Fruit fly (Drosophila melanogaster) whole organism, embryonic: ENCODE measurements around the gene GNBP3.

ENCODE experiments used
- ATbp ChIP-seq: fragments of 200-800 bp; sonication (Bioruptor generic); optimal IDR thresholded peaks from 2 replicates; lab custom pipeline; 2017; ENCODE audit warnings: missing biosample characterization, mild to moderate bottlenecking, missing genetic modification characterization, missing genetic modification reagents
- B-H2 ChIP-seq: fragments of 200-800 bp; sonication (Bioruptor generic); optimal IDR thresholded peaks from 2 replicates; lab custom pipeline; 2018; ENCODE audit warnings: missing biosample characterization, mild to moderate bottlenecking, missing genetic modification characterization
- Bteb2 ChIP-seq: fragments of 200-800 bp; sonication (Bioruptor generic); optimal IDR thresholded peaks from 2 replicates; lab custom pipeline; 2016; ENCODE audit warnings: missing biosample characterization, missing genetic modification characterization
- CG10267 ChIP-seq: fragments of 200-800 bp; sonication (Bioruptor generic); optimal IDR thresholded peaks from 2 replicates; lab custom pipeline; 2018; ENCODE audit warnings: missing biosample characterization, mild to moderate bottlenecking, missing genetic modification characterization, moderate library complexity
- CG10543 ChIP-seq: fragments of 200-800 bp; sonication (Bioruptor generic); optimal IDR thresholded peaks from 3 replicates; lab custom pipeline; 2017; ENCODE audit warnings: missing biosample characterization, mild to moderate bottlenecking, missing genetic modification characterization, moderate library complexity
- CG11504 ChIP-seq: fragments of 200-800 bp; sonication (Bioruptor generic); optimal IDR thresholded peaks from 3 replicates; lab custom pipeline; 2019; ENCODE audit warnings: missing biosample characterization, mild to moderate bottlenecking, missing genetic modification characterization, moderate library complexity
- CG14050 ChIP-seq: fragments of 200-800 bp; sonication (Bioruptor generic); IDR thresholded peaks from 3 replicates; pipeline ENCODE4 v1.3.6; 2022; ENCODE audit warnings: missing biosample characterization, missing genetic modification characterization
- CG15601 ChIP-seq: fragments of 200-800 bp; sonication (Bioruptor generic); optimal IDR thresholded peaks from 3 replicates; lab custom pipeline; 2019; ENCODE audit warnings: missing biosample characterization, mild to moderate bottlenecking, missing genetic modification characterization, moderate library complexity
- CG17361 ChIP-seq: fragments of 200-800 bp; sonication (Bioruptor generic); IDR thresholded peaks from 3 replicates; pipeline ENCODE4 v1.3.6; 2022; ENCODE audit warnings: missing biosample characterization, missing genetic modification characterization
- CG17829 ChIP-seq: fragments of 200-800 bp; optimal IDR thresholded peaks from 2 replicates; lab custom pipeline; 2019; ENCODE audit warnings: missing biosample characterization, mild to moderate bottlenecking, missing genetic modification characterization, moderate library complexity
- CG2120 ChIP-seq: fragments of 200-800 bp; sonication (Bioruptor generic); optimal IDR thresholded peaks from 3 replicates; lab custom pipeline; 2016; ENCODE audit warnings: missing biosample characterization, missing genetic modification characterization
- CG2875 ChIP-seq: fragments of 200-800 bp; sonication (Bioruptor generic); optimal IDR thresholded peaks from 2 replicates; lab custom pipeline; 2017; ENCODE audit warnings: missing biosample characterization, mild to moderate bottlenecking, missing genetic modification characterization, missing genetic modification reagents
- CG30403 ChIP-seq: fragments of 200-800 bp; sonication (Bioruptor generic); optimal IDR thresholded peaks from 3 replicates; lab custom pipeline; 2016; ENCODE audit warnings: missing biosample characterization, missing genetic modification characterization
- CG5180 ChIP-seq: fragments of 200-800 bp; sonication (Bioruptor generic); optimal IDR thresholded peaks from 3 replicates; lab custom pipeline; 2017; ENCODE audit warnings: missing biosample characterization, missing genetic modification characterization, mild to moderate bottlenecking, moderate library complexity, missing genetic modification reagents
- CG7357 ChIP-seq: fragments of 200-800 bp; sonication (Bioruptor generic); IDR thresholded peaks from 3 replicates; pipeline ENCODE4 v1.3.6; 2022; ENCODE audit warnings: missing biosample characterization, missing genetic modification characterization
- CG8281 ChIP-seq: fragments of 200-800 bp; sonication (Bioruptor generic); optimal IDR thresholded peaks from 2 replicates; lab custom pipeline; 2018; ENCODE audit warnings: missing biosample characterization, mild to moderate bottlenecking, missing genetic modification characterization, moderate library complexity
- CHES-1-like ChIP-seq: fragments of 200-800 bp; sonication (Bioruptor generic); optimal IDR thresholded peaks from 2 replicates; lab custom pipeline; 2016; ENCODE audit warnings: missing biosample characterization, missing genetic modification characterization
- D19B ChIP-seq: fragments of 200-800 bp; sonication (Bioruptor generic); optimal IDR thresholded peaks from 2 replicates; lab custom pipeline; 2017; ENCODE audit warnings: missing biosample characterization, mild to moderate bottlenecking, missing genetic modification characterization
- Dad ChIP-seq: fragments of 200-800 bp; sonication (Bioruptor generic); optimal IDR thresholded peaks from 3 replicates; lab custom pipeline; 2016; ENCODE audit warnings: missing biosample characterization, missing genetic modification characterization
- Dll ChIP-seq: fragments of 200-800 bp; sonication (Bioruptor generic); IDR thresholded peaks from 4 replicates; pipeline ENCODE4 v1.3.6; 2022; ENCODE audit warnings: missing biosample characterization, missing genetic modification characterization; ENCODE audit not compliant: partially characterized antibody
- Doc3 ChIP-seq: fragments of 200-800 bp; sonication (Bioruptor generic); IDR thresholded peaks from 3 replicates; pipeline ENCODE4 v1.3.6; 2022; ENCODE audit warnings: missing biosample characterization, missing genetic modification characterization; ENCODE audit not compliant: partially characterized antibody
- Elba2 ChIP-seq: fragments of 200-800 bp; sonication (Bioruptor generic); optimal IDR thresholded peaks from 3 replicates; lab custom pipeline; 2016; ENCODE audit warnings: missing biosample characterization, missing genetic modification characterization
- HHEX ChIP-seq: fragments of 200-800 bp; sonication (Bioruptor generic); optimal IDR thresholded peaks from 3 replicates; lab custom pipeline; 2017; ENCODE audit warnings: missing biosample characterization, mild to moderate bottlenecking, missing genetic modification characterization, missing genetic modification reagents
- Hr39 ChIP-seq: fragments of >200 bp; optimal IDR thresholded peaks from 2 replicates; lab custom pipeline; 2017
- Meics ChIP-seq: fragments of 200-800 bp; sonication (Bioruptor generic); optimal IDR thresholded peaks from 2 replicates; lab custom pipeline; 2017; ENCODE audit warnings: missing biosample characterization, mild to moderate bottlenecking, missing genetic modification characterization
- NC2α ChIP-seq: fragments of 200-800 bp; sonication (Bioruptor generic); optimal IDR thresholded peaks from 2 replicates; lab custom pipeline; 2016; ENCODE audit warnings: missing biosample characterization, missing genetic modification characterization
- Oaz ChIP-seq: fragments of 200-800 bp; sonication (Bioruptor generic); IDR thresholded peaks from 2 replicates; pipeline ENCODE4 v1.3.6; 2022; ENCODE audit warnings: missing biosample characterization, missing genetic modification characterization
- Tbp ChIP-seq: fragments of >200 bp; optimal IDR thresholded peaks from 2 replicates; lab custom pipeline; 2018; ENCODE audit warnings: missing biosample characterization, missing genetic modification characterization
- Trl ChIP-seq, 3 experiments: fragments of >200 bp in 2 of 3; fragments of 200-800 bp in 1 of 3; sonication (Bioruptor generic) in 1 of 3; optimal IDR thresholded peaks; 2 replicates in 1 of 3; 3 replicates in 2 of 3; lab custom pipeline; 2016 to 2017; ENCODE audit warnings: missing biosample characterization in 1 of 3, missing genetic modification characterization in 1 of 3
- aop ChIP-seq: fragments of 200-800 bp; sonication (Bioruptor generic); IDR thresholded peaks from 2 replicates; pipeline ENCODE4 v1.3.6; 2022; ENCODE audit warnings: missing biosample characterization, missing genetic modification characterization
- ara ChIP-seq: fragments of 200-800 bp; sonication (Bioruptor generic); IDR thresholded peaks from 2 replicates; pipeline ENCODE4 v1.3.6; 2022; ENCODE audit warnings: missing biosample characterization, missing genetic modification characterization
- ash1 ChIP-seq: fragments of 200-800 bp; sonication (Bioruptor generic); optimal IDR thresholded peaks from 2 replicates; lab custom pipeline; 2018; ENCODE audit warnings: missing biosample characterization, mild to moderate bottlenecking, missing genetic modification characterization
- bcd ChIP-seq: fragments of 200-800 bp; sonication (Bioruptor generic); optimal IDR thresholded peaks from 2 replicates; lab custom pipeline; 2017; ENCODE audit warnings: missing biosample characterization, mild to moderate bottlenecking, missing genetic modification characterization
- bowl ChIP-seq: fragments of 200-800 bp; sonication (Bioruptor generic); IDR thresholded peaks from 2 replicates; pipeline ENCODE4 v1.3.6; 2022; ENCODE audit warnings: missing biosample characterization, missing genetic modification characterization
- cg ChIP-seq: fragments of 200-800 bp; sonication (Bioruptor generic); optimal IDR thresholded peaks from 3 replicates; lab custom pipeline; 2019; ENCODE audit warnings: missing biosample characterization, mild to moderate bottlenecking, missing genetic modification characterization, moderate library complexity
- chn ChIP-seq: fragments of 200-800 bp; sonication (Bioruptor generic); optimal IDR thresholded peaks from 2 replicates; lab custom pipeline; 2016; ENCODE audit warnings: missing biosample characterization, missing genetic modification characterization
- dati ChIP-seq: fragments of 200-800 bp; sonication (Bioruptor generic); IDR thresholded peaks from 2 replicates; pipeline ENCODE4 v1.3.6; 2022; ENCODE audit warnings: missing biosample characterization, missing genetic modification characterization
- disco-r ChIP-seq: fragments of 200-800 bp; sonication (Bioruptor generic); optimal IDR thresholded peaks from 2 replicates; lab custom pipeline; 2016; ENCODE audit warnings: missing biosample characterization, missing genetic modification characterization
- gem ChIP-seq: fragments of 200-800 bp; sonication (Bioruptor generic); optimal IDR thresholded peaks from 2 replicates; lab custom pipeline; 2019; ENCODE audit warnings: missing biosample characterization, mild to moderate bottlenecking, missing genetic modification characterization, moderate library complexity
- gt ChIP-seq: fragments of 200-800 bp; sonication (Bioruptor generic); IDR thresholded peaks from 2 replicates; pipeline ENCODE4 v1.3.6; 2022; ENCODE audit warnings: missing biosample characterization, missing genetic modification characterization
- kni ChIP-seq: fragments of 200-800 bp; sonication (Bioruptor generic); optimal IDR thresholded peaks from 3 replicates; lab custom pipeline; 2017; ENCODE audit warnings: mild to moderate bottlenecking, missing biosample characterization, missing genetic modification reagents, missing genetic modification characterization
- maf-S ChIP-seq: fragments of 200-800 bp; sonication (Bioruptor generic); optimal IDR thresholded peaks from 2 replicates; lab custom pipeline; 2016; ENCODE audit warnings: missing biosample characterization, missing genetic modification characterization
- nom ChIP-seq: fragments of 200-800 bp; sonication (Bioruptor generic); optimal IDR thresholded peaks from 2 replicates; lab custom pipeline; 2017; ENCODE audit warnings: missing biosample characterization, missing genetic modification characterization, mild to moderate bottlenecking, moderate library complexity, missing genetic modification reagents
- oc ChIP-seq: fragments of 200-800 bp; sonication (Bioruptor generic); optimal IDR thresholded peaks from 2 replicates; lab custom pipeline; 2018; ENCODE audit warnings: missing biosample characterization, mild to moderate bottlenecking, missing genetic modification characterization, moderate library complexity
- pan ChIP-seq, 4 experiments: fragments of >200 bp in 3 of 4; fragments of 200-800 bp in 1 of 4; sonication (Bioruptor generic) in 1 of 4; optimal IDR thresholded peaks in 3 of 4; IDR thresholded peaks in 1 of 4; 2 replicates each; pipeline versions ENCODE4 v1.3.6 to Lab custom; 2017 to 2022; ENCODE audit warnings: missing biosample characterization in 2 of 4, missing genetic modification characterization in 2 of 4, mixed read lengths in 1 of 4
- schlank ChIP-seq: fragments of 200-800 bp; sonication (Bioruptor generic); optimal IDR thresholded peaks from 2 replicates; lab custom pipeline; 2018; ENCODE audit warnings: missing biosample characterization, mild to moderate bottlenecking, missing genetic modification characterization
- scrt ChIP-seq: fragments of 200-800 bp; sonication (Bioruptor generic); optimal IDR thresholded peaks from 2 replicates; lab custom pipeline; 2018; ENCODE audit warnings: missing biosample characterization, mild to moderate bottlenecking, missing genetic modification characterization, moderate library complexity
- tll ChIP-seq, 2 experiments: fragments of 200-800 bp in 1 of 2; fragments of >200 bp in 1 of 2; sonication (Bioruptor generic) in 1 of 2; optimal IDR thresholded peaks; 2 replicates each; lab custom pipeline; 2017 to 2019; ENCODE audit warnings: missing biosample characterization in 2 of 2, missing genetic modification characterization in 2 of 2, mild to moderate bottlenecking in 1 of 2, moderate library complexity in 1 of 2
- wor ChIP-seq: fragments of 200-800 bp; sonication (Bioruptor generic); IDR thresholded peaks from 2 replicates; pipeline ENCODE4 v1.3.6; 2022; ENCODE audit warnings: missing biosample characterization, missing genetic modification characterization
- zfh2 ChIP-seq: fragments of 200-800 bp; sonication (Bioruptor generic); optimal IDR thresholded peaks from 2 replicates; lab custom pipeline; 2016; ENCODE audit warnings: missing biosample characterization, missing genetic modification characterization

Gene GNBP3

dm6 chr3L:8950955-8951354 is 3.9 kb upstream of the GNBP3 start (continued):
- TF ChIP-seq Dll (GFP tag; lab: Robert Waterston, UW) (no peak), CG2875 (GFP tag; lab: Kevin White, UChicago) (peak; percentile 6), Oaz (GFP tag; lab: Robert Waterston, UW) (no peak), disco-r (GFP tag; lab: Kevin White, UChicago) (no peak), chn (GFP tag; lab: Kevin White, UChicago) (no peak), Doc3 (GFP tag; lab: Robert Waterston, UW) (no peak), CHES-1-like (GFP tag; lab: Kevin White, UChicago) (no peak), kni (GFP tag; lab: Kevin White, UChicago) (no peak), gem (tag; lab: Kevin White, UChicago) (peak; percentile 76), schlank (tag; lab: Kevin White, UChicago) (no peak), scrt (GFP tag; lab: Kevin White, UChicago) (peak; percentile 28), B-H2 (GFP tag; lab: Kevin White, UChicago) (no peak), pan (optimal IDR thresholded peaks at IDR 0.05; lab: Kevin White, UChicago) (no peak), pan (GFP tag; optimal IDR thresholded peaks at IDR 0.05 in 1 of 2, IDR thresholded peaks at IDR 0.05 in 1 of 2) (no peak), maf-S (GFP tag; lab: Kevin White, UChicago) (no peak), ash1 (GFP tag; lab: Kevin White, UChicago) (no peak), ATbp (GFP tag; lab: Kevin White, UChicago) (peak; percentile 34), nom (GFP tag; lab: Kevin White, UChicago) (no peak), oc (tag; lab: Kevin White, UChicago) (no peak), CG11504 (tag; lab: Kevin White, UChicago) (peak; percentile 81), CG14050 (GFP tag; lab: Robert Waterston, UW) (no peak), CG10543 (GFP tag; lab: Kevin White, UChicago) (no peak), CG17829 (tag; lab: Kevin White, UChicago) (peak; percentile 69), ara (GFP tag; lab: Robert Waterston, UW) (0 out of 2 replicates have a peak, but pooled peaks have one; percentile 28), bowl (no peak), CG5180 (GFP tag; lab: Kevin White, UChicago) (peak; percentile 26), aop (GFP tag; lab: Robert Waterston, UW) (no peak), dati (no peak), CG7357 (GFP tag; lab: Robert Waterston, UW) (no peak), D19B (GFP tag; lab: Kevin White, UChicago) (no peak), CG10267 (peak; percentile 22), CG17361 (GFP tag; lab: Robert Waterston, UW) (peak; percentile 83), Meics (peak; percentile 64), tll (GFP tag; optimal IDR thresholded peaks at IDR 0.05; lab: Kevin White, UChicago) (no peak), CG30403 (GFP tag; lab: Kevin White, UChicago) (peak; percentile 26), CG15601 (peak; percentile 53), NC2α (GFP tag; lab: Kevin White, UChicago) (no peak), wor (0 out of 2 replicates have a peak, but pooled peaks have one; percentile 23), cg (GFP tag; lab: Kevin White, UChicago) (no peak), bcd (GFP tag; lab: Kevin White, UChicago) (peak; percentile 49), Elba2 (GFP tag; lab: Kevin White, UChicago) (no peak), CG2120 (GFP tag; lab: Kevin White, UChicago) (no peak), HHEX (GFP tag; lab: Kevin White, UChicago) (peak; percentile 24), Tbp (GFP tag; lab: Kevin White, UChicago) (no peak), Dad (GFP tag; lab: Kevin White, UChicago) (no peak), CG8281 (tag; lab: Kevin White, UChicago) (no peak), zfh2 (no peak), Hr39 (lab: Kevin White, UChicago) (no peak), Trl (optimal IDR thresholded peaks at IDR 0.05; lab: Kevin White, UChicago) (no peak), Trl (GFP tag; optimal IDR thresholded peaks at IDR 0.05; lab: Kevin White, UChicago) (no peak), gt (GFP tag; lab: Robert Waterston, UW) (no peak), Bteb2 (GFP tag; lab: Kevin White, UChicago) (no peak)
